Fruit fly (Drosophila melanogaster): ENCODE results near the gene CG14109.

The CG14109 gene

DNA sequence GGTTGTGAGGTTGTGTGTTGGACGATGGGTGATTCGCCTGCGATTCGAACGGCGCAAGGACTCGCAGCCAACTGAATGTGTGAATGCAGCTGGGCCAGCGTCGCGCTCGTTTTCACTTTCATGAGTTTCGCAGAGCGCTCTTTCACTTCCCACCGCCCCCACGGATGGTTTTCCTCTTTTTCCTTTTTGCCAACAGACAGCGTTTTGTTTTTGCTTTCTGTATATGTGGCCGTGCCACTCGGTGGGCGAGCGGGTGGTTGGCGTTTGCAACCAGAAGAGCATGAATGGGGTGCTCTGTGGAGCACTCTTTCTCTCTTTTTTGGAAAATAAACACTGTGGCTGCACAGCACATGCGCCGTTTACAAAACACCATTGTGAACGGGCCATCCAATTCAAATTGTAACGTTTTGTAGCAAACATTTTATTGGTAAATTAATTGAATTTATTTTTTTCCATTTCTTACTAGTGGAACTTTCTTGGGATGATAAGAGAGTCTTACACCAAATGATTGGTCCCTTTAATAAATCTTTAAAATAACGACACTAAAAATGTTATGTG is 5.5 kb upstream of the CG14109 start, which contains the start of gene CG10713 (continued):
- TF ChIP-seq CG8119 (GFP tag; IDR thresholded peaks at IDR 0.05), result peak; percentile 67; the same call in 2 of the 3 replicates
- TF ChIP-seq Sox14 (GFP tag; optimal IDR thresholded peaks at IDR 0.05), result peak; percentile 13
- no peak for TF ChIP-seq fkh (GFP tag; optimal IDR thresholded peaks at IDR 0.05)
- peak; percentile 44 for TF ChIP-seq CG1621 (tag; optimal IDR thresholded peaks at IDR 0.05)
- TF ChIP-seq CG6276 (GFP tag; optimal IDR thresholded peaks at IDR 0.05), result peak; percentile 76
- TF ChIP-seq vri (GFP tag; optimal IDR thresholded peaks at IDR 0.05), result no peak
- no peak for TF ChIP-seq Eip75B (GFP tag; optimal IDR thresholded peaks at IDR 0.05)
- no peak for TF ChIP-seq esn (GFP tag; optimal IDR thresholded peaks at IDR 0.05)

DNA sequence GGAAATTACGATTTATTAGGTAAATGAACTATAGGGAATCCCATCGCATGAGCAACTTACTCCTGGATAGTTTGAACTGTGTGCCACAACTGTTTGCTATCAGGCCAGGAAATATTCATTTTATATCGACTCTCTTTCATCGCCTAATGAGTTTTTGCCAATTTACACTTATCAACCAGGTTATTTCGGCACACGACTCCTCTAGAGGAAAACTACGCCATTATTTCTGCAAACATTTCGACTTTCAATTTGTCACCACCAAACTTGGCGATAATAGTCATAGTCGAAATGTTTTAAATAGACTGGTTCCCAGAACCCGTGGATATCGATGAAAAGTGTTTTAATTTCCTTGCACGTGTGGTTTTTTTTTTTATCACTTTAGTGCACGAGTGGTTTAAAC is 3.7 kb upstream of the CG14109 start, which contains the start of gene CG10154:
Gene CG10154, minus strand, starts transcription at position 101 of the 400 bp plus-strand sequence.
- TF ChIP-seq Met (GFP tag; optimal IDR thresholded peaks at IDR 0.05) (no peak), CG6163 (GFP tag; IDR thresholded peaks at IDR 0.05) (no peak), vri (GFP tag; optimal IDR thresholded peaks at IDR 0.05) (no peak), CG31627 (GFP tag; optimal IDR thresholded peaks at IDR 0.05) (no peak), CG3032 (tag; optimal IDR thresholded peaks at IDR 0.05) (no peak), CG4318 (GFP tag; optimal IDR thresholded peaks at IDR 0.05) (no peak), OdsH (GFP tag; optimal IDR thresholded peaks at IDR 0.05) (no peak), Ets96B (tag; optimal IDR thresholded peaks at IDR 0.05) (no peak)

DNA sequence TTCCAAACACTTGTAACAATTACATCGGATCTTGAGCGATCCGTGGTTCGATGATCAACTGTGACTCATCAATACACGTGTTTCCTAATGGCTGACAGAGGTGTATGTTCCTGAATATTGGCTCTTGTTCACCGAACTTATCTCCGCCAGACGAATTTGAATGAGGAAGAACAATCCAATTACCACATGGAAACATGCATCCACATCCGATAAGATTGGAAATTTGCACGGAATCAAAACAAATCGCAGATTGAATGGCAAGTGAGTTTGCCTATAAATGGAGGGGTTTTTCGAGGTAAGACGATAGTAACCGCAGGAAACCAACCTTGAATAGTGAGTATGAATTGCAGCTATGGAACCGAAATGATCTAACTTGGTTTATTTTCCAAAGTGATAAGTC is 3.1 kb upstream of the CG14109 start, which contains the start of gene CG10725:
Gene CG10725, plus strand, starts transcription at position 301 of the 400 bp plus-strand sequence.
- TF ChIP-seq svp (GFP tag) (no peak), CG11294 (GFP tag; IDR thresholded peaks at IDR 0.05) (no peak), Lpt (GFP tag; optimal IDR thresholded peaks at IDR 0.05) (no peak), CG8319 (GFP tag; optimal IDR thresholded peaks at IDR 0.05) (no peak)

dm6 chr3L:13442400-13442799 is 1.7 kb downstream of the CG14109 start, which contains the start of gene cmb:
TSS of gene cmb (plus strand) at chr3L:13442594.
- TF ChIP-seq Eip93F (GFP tag; optimal IDR thresholded peaks at IDR 0.05) (peak; percentile 31), CG10669 (GFP tag; optimal IDR thresholded peaks at IDR 0.05) (peak; percentile 81), fkh (GFP tag; optimal IDR thresholded peaks at IDR 0.05) (no peak), CG6808 (GFP tag; optimal IDR thresholded peaks at IDR 0.05) (peak; percentile 87), CG15336 (GFP tag; IDR thresholded peaks at IDR 0.05) (peak; percentile 91), CG6792 (GFP tag; optimal IDR thresholded peaks at IDR 0.05) (peak; percentile 49), Gug (GFP tag; IDR thresholded peaks at IDR 0.05) (peak; percentile 79), dac (GFP tag; optimal IDR thresholded peaks at IDR 0.05) (peak; percentile 94), CG8319 (GFP tag; optimal IDR thresholded peaks at IDR 0.05) (no peak), Hr38 (GFP tag; optimal IDR thresholded peaks at IDR 0.05) (no peak), Hr4 (GFP tag; optimal IDR thresholded peaks at IDR 0.05) (peak; percentile 74), Ets96B (tag; optimal IDR thresholded peaks at IDR 0.05) (peak; percentile 90), Met (GFP tag; optimal IDR thresholded peaks at IDR 0.05) (no peak), Hr39 (GFP tag; optimal IDR thresholded peaks at IDR 0.05) (no peak), CG11762 (GFP tag; optimal IDR thresholded peaks at IDR 0.05; ENCODE audit: insufficient read depth) (peak; percentile 59), CG3032 (tag; optimal IDR thresholded peaks at IDR 0.05) (peak; percentile 88), fd85E (GFP tag; optimal IDR thresholded peaks at IDR 0.05) (no peak), Smox (GFP tag; optimal IDR thresholded peaks at IDR 0.05) (peak; percentile 12), Sox14 (GFP tag; optimal IDR thresholded peaks at IDR 0.05) (peak; percentile 62), CG10631 (GFP tag; optimal IDR thresholded peaks at IDR 0.05) (no peak), Sox102F (GFP tag; optimal IDR thresholded peaks at IDR 0.05) (peak; percentile 48), net (GFP tag; optimal IDR thresholded peaks at IDR 0.05) (peak; percentile 88), salr (GFP tag; optimal IDR thresholded peaks at IDR 0.05) (peak; percentile 81 to 88), eg (GFP tag; IDR thresholded peaks at IDR 0.05) (peak; percentile 97), acj6 (GFP tag; optimal IDR thresholded peaks at IDR 0.05) (peak; percentile 43), fd59A (GFP tag; optimal IDR thresholded peaks at IDR 0.05) (peak; percentile 66), Blimp-1 (GFP tag; optimal IDR thresholded peaks at IDR 0.05) (peak; percentile 16), CG11294 (GFP tag; IDR thresholded peaks at IDR 0.05) (peak; percentile 23; the same call in 1 of the 2 replicates), CG3919 (GFP tag; optimal IDR thresholded peaks at IDR 0.05) (peak; percentile 64), ss (GFP tag; optimal IDR thresholded peaks at IDR 0.05) (peak; percentile 92 to 93), cyc (GFP tag; optimal IDR thresholded peaks at IDR 0.05) (peak; percentile 11), vri (GFP tag; optimal IDR thresholded peaks at IDR 0.05) (peak; percentile 17), Eip75B (GFP tag; optimal IDR thresholded peaks at IDR 0.05) (peak; percentile 56), Ets21C (GFP tag; optimal IDR thresholded peaks at IDR 0.05) (no peak)
